Worm (Caenorhabditis elegans): ENCODE results near the gene Y53F4B.25.

Gene Y53F4B.25

DNA sequence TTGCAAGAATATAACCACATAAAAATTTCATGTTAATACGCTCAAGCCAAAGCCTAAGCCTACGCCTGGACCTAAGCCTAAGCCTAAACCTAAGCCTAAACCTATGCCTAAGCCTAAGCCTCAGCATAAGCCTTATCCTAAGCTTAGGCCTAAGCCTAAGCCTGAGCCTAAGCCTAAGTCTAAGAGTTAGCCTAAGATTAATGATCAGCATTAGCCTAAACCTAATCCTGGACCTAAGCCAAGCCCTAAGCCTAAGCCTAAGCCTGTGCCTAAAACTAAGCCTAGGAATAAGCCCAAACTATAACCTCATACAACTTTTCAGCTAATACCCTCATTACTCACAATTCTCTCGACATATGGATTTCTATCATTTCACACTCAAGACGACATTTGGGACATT is 22.4 kb downstream of the Y53F4B.25 start:
- no peak for TF ChIP-seq Y67H2A.10 (GFP tag; conservative IDR thresholded peaks at IDR 0.05)
- no peak for TF ChIP-seq aptf-2 (GFP tag; conservative IDR thresholded peaks at IDR 0.05)
- TF ChIP-seq ztf-28 (GFP tag; IDR thresholded peaks at IDR 0.05) = no peak
- TF ChIP-seq lin-35 (GFP tag; optimal IDR thresholded peaks at IDR 0.05) = no peak
- no peak for TF ChIP-seq akir-1 (GFP tag; optimal IDR thresholded peaks at IDR 0.05)
- TF ChIP-seq rec-8 (tag; optimal IDR thresholded peaks at IDR 0.05) = no peak
- TF ChIP-seq ets-4 (GFP tag; optimal IDR thresholded peaks at IDR 0.05) = no peak
- no peak for TF ChIP-seq Y53G8AR.9 (GFP tag; conservative IDR thresholded peaks at IDR 0.05)
- TF ChIP-seq let-607 (tag; optimal IDR thresholded peaks at IDR 0.05) = no peak
- no peak for TF ChIP-seq madf-8 (GFP tag; conservative IDR thresholded peaks at IDR 0.05)
- TF ChIP-seq Y79H2A.3 (GFP tag; conservative IDR thresholded peaks at IDR 0.05) = no peak
- TF ChIP-seq aptf-3 (GFP tag; IDR thresholded peaks at IDR 0.05) = no peak
- TF ChIP-seq sea-2 (GFP tag; IDR thresholded peaks at IDR 0.05) = no peak
- no peak for TF ChIP-seq ekl-4 (GFP tag; IDR thresholded peaks at IDR 0.05)
- no peak for TF ChIP-seq F23B12.7 (tag; optimal IDR thresholded peaks at IDR 0.05; ENCODE audit: insufficient read depth)
- TF ChIP-seq madf-3 (GFP tag; IDR thresholded peaks at IDR 0.05) = no peak
- TF ChIP-seq madf-10 (tag; optimal IDR thresholded peaks at IDR 0.05) = no peak

DNA sequence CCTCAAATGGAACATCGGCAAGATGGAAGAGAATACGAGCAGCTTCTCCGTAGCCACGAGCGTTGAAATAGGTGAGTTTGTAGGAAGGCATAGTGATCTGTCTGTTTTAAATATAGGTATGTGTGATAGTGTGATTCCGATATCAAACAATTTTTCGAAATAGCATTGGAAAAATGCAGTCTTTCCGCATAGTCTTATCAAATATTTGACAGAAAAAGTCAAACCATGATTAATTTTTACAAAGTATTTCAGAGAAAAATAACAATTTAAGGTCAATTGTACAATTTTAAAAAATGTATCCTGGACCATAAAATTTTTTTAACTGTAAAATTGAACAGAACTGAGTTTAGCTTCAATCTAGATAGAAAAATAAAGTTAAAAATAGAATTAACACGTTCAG is 28.5 kb downstream of the Y53F4B.25 start, which contains the start of gene gst-26:
Gene gst-26 (minus strand): TSS at position 101 of the 400 bp plus-strand sequence.
- TF ChIP-seq lsl-1 (GFP tag; optimal IDR thresholded peaks at IDR 0.05) = no peak
- no peak for TF ChIP-seq dox-1 (GFP tag; IDR thresholded peaks at IDR 0.05)
- peak; percentile 39 for TF ChIP-seq nhr-80 (tag; optimal IDR thresholded peaks at IDR 0.05)
- no peak for TF ChIP-seq mxl-1 (tag; optimal IDR thresholded peaks at IDR 0.05)
- no peak for TF ChIP-seq dpff-1 (tag; optimal IDR thresholded peaks at IDR 0.05)

DNA sequence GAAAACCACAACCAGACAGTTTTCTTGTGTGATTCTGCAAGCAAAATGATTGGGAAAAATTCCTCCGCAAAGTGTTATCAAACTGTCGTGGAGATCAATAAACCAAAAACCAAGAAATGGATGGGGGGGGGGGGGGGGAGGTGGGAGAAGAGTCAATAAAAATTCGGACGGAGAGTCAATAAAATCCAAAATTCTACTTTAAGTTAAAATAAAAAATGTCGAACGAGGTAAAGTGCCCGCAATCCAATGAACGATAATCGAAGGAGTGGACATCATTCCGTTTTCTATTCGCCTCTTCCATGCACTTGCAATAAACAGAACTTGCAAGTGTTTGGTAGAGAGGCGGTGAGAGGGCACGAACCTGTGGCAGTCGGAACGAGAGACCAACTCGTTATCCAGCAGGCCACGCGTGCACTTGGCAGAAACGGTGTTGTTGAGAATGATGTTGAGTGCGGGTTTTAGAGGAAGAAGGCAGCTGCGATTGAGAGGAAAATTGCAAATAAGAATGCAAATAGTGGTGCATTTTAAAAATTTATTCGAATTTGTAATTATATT is 29.8 kb downstream of the Y53F4B.25 start, which contains the start of gene gst-27:
Gene gst-27 (minus strand): TSS at position 51 of the 555 bp plus-strand sequence.
- TF ChIP-seq efl-1 (GFP tag; optimal IDR thresholded peaks at IDR 0.05) = peak; percentile 39
- TF ChIP-seq mcd-1 (GFP tag; IDR thresholded peaks at IDR 0.05) = peak; percentile 77
- TF ChIP-seq bed-1 (GFP tag; IDR thresholded peaks at IDR 0.05) = 0 out of 2 replicates have a peak, but pooled peaks have one; percentile 37
- peak; percentile 78 for TF ChIP-seq atf-7 (tag; optimal IDR thresholded peaks at IDR 0.05)
- TF ChIP-seq snpc-1.3 (tag; optimal IDR thresholded peaks at IDR 0.05; ENCODE audit: insufficient read depth) = peak; percentile 95
- peak; percentile 55 for TF ChIP-seq ccch-3 (GFP tag; optimal IDR thresholded peaks at IDR 0.05)
- peak; percentile 79 for TF ChIP-seq Y53G8AR.9 (GFP tag; conservative IDR thresholded peaks at IDR 0.05)
- 0 out of 2 replicates have a peak, but pooled peaks have one; percentile 28 for TF ChIP-seq B0019.2 (GFP tag; conservative IDR thresholded peaks at IDR 0.05)
- peak; percentile 91 for TF ChIP-seq F52B5.7 (tag; optimal IDR thresholded peaks at IDR 0.05)
- TF ChIP-seq nhr-90 (tag; optimal IDR thresholded peaks at IDR 0.05) = peak; percentile 95
- TF ChIP-seq ZK185.1 (tag; optimal IDR thresholded peaks at IDR 0.05; ENCODE audit: poor library complexity, severe bottlenecking) = peak; percentile 95
- 0 out of 2 replicates have a peak, but pooled peaks have one; percentile 35 for TF ChIP-seq F33H1.4 (GFP tag; IDR thresholded peaks at IDR 0.05)
- peak; percentile 89 for TF ChIP-seq lin-40 (tag; optimal IDR thresholded peaks at IDR 0.05)
- 0 out of 2 replicates have a peak, but pooled peaks have one; percentile 63 for TF ChIP-seq bed-2 (GFP tag; IDR thresholded peaks at IDR 0.05)
- peak; percentile 82 for TF ChIP-seq K12H6.12 (tag; optimal IDR thresholded peaks at IDR 0.05)
- TF ChIP-seq fkh-3 (tag; optimal IDR thresholded peaks at IDR 0.05) = peak; percentile 77
- peak; percentile 64 for TF ChIP-seq ceh-79 (tag; optimal IDR thresholded peaks at IDR 0.05)
- TF ChIP-seq T07F8.4 (tag; optimal IDR thresholded peaks at IDR 0.05) = peak; percentile 89
- TF ChIP-seq xnd-1 (tag; optimal IDR thresholded peaks at IDR 0.05) = no peak
- TF ChIP-seq B0261.1 (tag; optimal IDR thresholded peaks at IDR 0.05) = peak; percentile 89
- TF ChIP-seq nhr-120 (GFP tag; IDR thresholded peaks at IDR 0.05) = 0 out of 2 replicates have a peak, but pooled peaks have one; percentile 72
- TF ChIP-seq him-1 (tag; optimal IDR thresholded peaks at IDR 0.05) = peak; percentile 88
- TF ChIP-seq attf-5 (GFP tag; optimal IDR thresholded peaks at IDR 0.05) = peak; percentile 82
- peak; percentile 92 for TF ChIP-seq zim-3 (tag; optimal IDR thresholded peaks at IDR 0.05)
